Fruit fly (Drosophila melanogaster) whole organism, embryonic: ENCODE results near the gene Reg-2.

Experiments used
- Atf-2 ChIP-seq: fragments of 200-800 bp; sonication (Bioruptor generic); optimal IDR thresholded peaks from 2 replicates; lab custom pipeline; 2016; ENCODE audit warnings: missing biosample characterization, missing genetic modification characterization
- Atf6 ChIP-seq: fragments of 200-800 bp; sonication (Bioruptor generic); IDR thresholded peaks from 2 replicates; pipeline ENCODE4 v1.3.6; 2022; ENCODE audit warnings: missing biosample characterization, missing genetic modification characterization
- Blimp-1 ChIP-seq: fragments of 200-800 bp; sonication (Bioruptor generic); optimal IDR thresholded peaks from 3 replicates; lab custom pipeline; 2018; ENCODE audit warnings: missing biosample characterization, missing genetic modification characterization, mild to moderate bottlenecking, moderate library complexity, missing genetic modification reagents
- CG10267 ChIP-seq: fragments of 200-800 bp; sonication (Bioruptor generic); optimal IDR thresholded peaks from 2 replicates; lab custom pipeline; 2018; ENCODE audit warnings: missing biosample characterization, mild to moderate bottlenecking, missing genetic modification characterization, moderate library complexity
- CG10979 ChIP-seq: fragments of 200-800 bp; sonication (Bioruptor generic); optimal IDR thresholded peaks from 2 replicates; lab custom pipeline; 2018; ENCODE audit warnings: missing biosample characterization, mild to moderate bottlenecking, missing genetic modification characterization, moderate library complexity
- CG11247 ChIP-seq: fragments of 200-800 bp; sonication (Bioruptor generic); IDR thresholded peaks from 2 replicates; pipeline ENCODE4 v1.3.6; 2022; ENCODE audit warnings: missing biosample characterization, missing genetic modification characterization
- CG11456 ChIP-seq: fragments of 200-800 bp; sonication (Bioruptor generic); IDR thresholded peaks from 3 replicates; pipeline ENCODE4 v1.3.6; 2022; ENCODE audit warnings: missing biosample characterization, missing genetic modification characterization
- CG11560 ChIP-seq: fragments of 200-800 bp; sonication (Bioruptor generic); IDR thresholded peaks from 3 replicates; pipeline ENCODE4 v1.3.6; 2022; ENCODE audit warnings: missing biosample characterization, missing genetic modification characterization
- CG14860 ChIP-seq: fragments of 200-800 bp; sonication (Bioruptor generic); IDR thresholded peaks from 3 replicates; pipeline ENCODE4 v1.3.6; 2022; ENCODE audit warnings: missing biosample characterization, missing genetic modification characterization; ENCODE audit not compliant: partially characterized antibody
- CG15479 ChIP-seq: fragments of 200-800 bp; sonication (Bioruptor generic); optimal IDR thresholded peaks from 3 replicates; lab custom pipeline; 2019; ENCODE audit warnings: missing biosample characterization, mild to moderate bottlenecking, missing genetic modification characterization, moderate library complexity
- CG15696 ChIP-seq: fragments of 200-800 bp; sonication (Bioruptor generic); optimal IDR thresholded peaks from 2 replicates; lab custom pipeline; 2019; ENCODE audit warnings: missing biosample characterization, mild to moderate bottlenecking, missing genetic modification characterization, moderate library complexity
- CG17359 ChIP-seq: fragments of 200-800 bp; sonication (Bioruptor generic); optimal IDR thresholded peaks from 3 replicates; lab custom pipeline; 2018; ENCODE audit warnings: missing biosample characterization, mild to moderate bottlenecking, missing genetic modification characterization, moderate library complexity
- CG2678 ChIP-seq: fragments of 200-800 bp; sonication (Bioruptor generic); optimal IDR thresholded peaks from 3 replicates; lab custom pipeline; 2019; ENCODE audit warnings: missing biosample characterization, mild to moderate bottlenecking, missing genetic modification characterization, moderate library complexity
- CG32532 ChIP-seq: fragments of 200-800 bp; sonication (Bioruptor generic); IDR thresholded peaks from 2 replicates; pipeline ENCODE4 v1.3.6; 2022; ENCODE audit warnings: missing biosample characterization, missing genetic modification characterization
- CG33213 ChIP-seq: fragments of 200-800 bp; sonication (Bioruptor generic); optimal IDR thresholded peaks from 3 replicates; lab custom pipeline; 2016; ENCODE audit warnings: missing biosample characterization, missing genetic modification characterization
- CG8290 ChIP-seq, 3 experiments: fragments of 200-800 bp; sonication (Bioruptor generic); optimal IDR thresholded peaks; 2 replicates each; lab custom pipeline; 2016 to 2019; ENCODE audit warnings: missing biosample characterization in 3 of 3, missing genetic modification characterization in 3 of 3, mild to moderate bottlenecking in 2 of 3, moderate library complexity in 1 of 3
- CG8924 ChIP-seq: fragments of 200-800 bp; optimal IDR thresholded peaks from 3 replicates; lab custom pipeline; 2019; ENCODE audit warnings: missing biosample characterization, mild to moderate bottlenecking, missing genetic modification characterization, moderate library complexity
- CG9932 ChIP-seq: fragments of 200-800 bp; sonication (Bioruptor generic); IDR thresholded peaks from 2 replicates; pipeline ENCODE4 v1.3.6; 2022; ENCODE audit warnings: missing biosample characterization, missing genetic modification characterization
- CTCF ChIP-seq: fragments of 200-800 bp; sonication (Bioruptor generic); optimal IDR thresholded peaks from 2 replicates; lab custom pipeline; 2017; ENCODE audit warnings: missing biosample characterization, mild to moderate bottlenecking, missing genetic modification characterization, moderate library complexity
- CkIIα-i1 ChIP-seq: fragments of 200-800 bp; sonication (Bioruptor generic); IDR thresholded peaks from 2 replicates; pipeline ENCODE4 v1.3.6; 2022; ENCODE audit warnings: missing biosample characterization, missing genetic modification characterization
- Dek ChIP-seq: fragments of 200-800 bp; sonication (Bioruptor generic); optimal IDR thresholded peaks from 3 replicates; lab custom pipeline; 2019; ENCODE audit warnings: missing biosample characterization, mild to moderate bottlenecking, missing genetic modification characterization, moderate library complexity
- Ets65A ChIP-seq: fragments of 200-800 bp; sonication (Bioruptor generic); peaks from one replicate; lab custom pipeline; 2016; ENCODE audit warnings: missing biosample characterization, missing genetic modification characterization
- Fer1 ChIP-seq: fragments of 200-800 bp; sonication (Bioruptor generic); optimal IDR thresholded peaks from 2 replicates; lab custom pipeline; 2017; ENCODE audit warnings: missing biosample characterization, mild to moderate bottlenecking, missing genetic modification characterization
- HHEX ChIP-seq: fragments of 200-800 bp; sonication (Bioruptor generic); optimal IDR thresholded peaks from 3 replicates; lab custom pipeline; 2017; ENCODE audit warnings: missing biosample characterization, mild to moderate bottlenecking, missing genetic modification characterization, missing genetic modification reagents
- HLH3B ChIP-seq: fragments of 200-800 bp; sonication (Bioruptor generic); IDR thresholded peaks from 2 replicates; pipeline ENCODE4 v1.3.6; 2022; ENCODE audit warnings: missing biosample characterization, missing genetic modification characterization
- Kr ChIP-seq: fragments of 200-800 bp; sonication (Bioruptor generic); optimal IDR thresholded peaks from 2 replicates; lab custom pipeline; 2017; ENCODE audit warnings: missing biosample characterization, mild to moderate bottlenecking, missing genetic modification characterization
- Lhr ChIP-seq: fragments of 200-800 bp; sonication (Bioruptor generic); optimal IDR thresholded peaks from 3 replicates; lab custom pipeline; 2017; ENCODE audit warnings: mild to moderate bottlenecking, missing biosample characterization, missing genetic modification reagents, missing genetic modification characterization
- Med ChIP-seq: fragments of 200-800 bp; sonication (Bioruptor generic); peaks from one replicate; lab custom pipeline; 2016; ENCODE audit warnings: missing biosample characterization, missing genetic modification characterization, mild to moderate bottlenecking, inconsistent platforms, moderate library complexity
- Rx ChIP-seq: fragments of 200-800 bp; sonication (Bioruptor generic); IDR thresholded peaks from 2 replicates; pipeline ENCODE4 v1.3.6; 2022; ENCODE audit warnings: missing biosample characterization, missing genetic modification characterization
- Usf ChIP-seq: fragments of 200-800 bp; sonication (Bioruptor generic); optimal IDR thresholded peaks from 2 replicates; lab custom pipeline; 2017; ENCODE audit warnings: missing genotype, missing biosample characterization, missing genetic modification characterization
- ac ChIP-seq: fragments of 200-800 bp; sonication (Bioruptor generic); optimal IDR thresholded peaks from 3 replicates; lab custom pipeline; 2017; ENCODE audit warnings: missing biosample characterization, mild to moderate bottlenecking, missing genetic modification characterization
- chinmo ChIP-seq: fragments of 200-800 bp; sonication (Bioruptor generic); IDR thresholded peaks from 4 replicates; pipeline ENCODE4 v1.3.6; 2022; ENCODE audit warnings: missing biosample characterization, missing genetic modification characterization; ENCODE audit not compliant: partially characterized antibody
- cwo ChIP-seq: fragments of 200-800 bp; sonication (Bioruptor generic); optimal IDR thresholded peaks from 3 replicates; lab custom pipeline; 2017; ENCODE audit warnings: missing biosample characterization, missing genetic modification characterization, mild to moderate bottlenecking, moderate library complexity, missing genetic modification reagents
- dmrt99B ChIP-seq: fragments of 200-800 bp; sonication (Bioruptor generic); optimal IDR thresholded peaks from 2 replicates; lab custom pipeline; 2018; ENCODE audit warnings: missing biosample characterization, mild to moderate bottlenecking, missing genetic modification characterization, moderate library complexity
- inv ChIP-seq: fragments of 200-800 bp; sonication (Bioruptor generic); IDR thresholded peaks from 2 replicates; pipeline ENCODE4 v1.3.6; 2022; ENCODE audit warnings: missing biosample characterization, missing genetic modification characterization; ENCODE audit not compliant: partially characterized antibody
- kah ChIP-seq: fragments of 200-800 bp; sonication (Bioruptor generic); optimal IDR thresholded peaks from 2 replicates; lab custom pipeline; 2018; ENCODE audit warnings: missing biosample characterization, mild to moderate bottlenecking, missing genetic modification characterization
- kni ChIP-seq: fragments of 200-800 bp; sonication (Bioruptor generic); optimal IDR thresholded peaks from 3 replicates; lab custom pipeline; 2017; ENCODE audit warnings: mild to moderate bottlenecking, missing biosample characterization, missing genetic modification reagents, missing genetic modification characterization
- lab ChIP-seq: fragments of 200-800 bp; sonication (Bioruptor generic); optimal IDR thresholded peaks from 3 replicates; lab custom pipeline; 2017; ENCODE audit warnings: missing biosample characterization, missing genetic modification characterization, mild to moderate bottlenecking, moderate library complexity, missing genetic modification reagents
- lbe ChIP-seq: fragments of 200-800 bp; sonication (Bioruptor generic); optimal IDR thresholded peaks from 2 replicates; lab custom pipeline; 2016; ENCODE audit warnings: missing biosample characterization, mild to moderate bottlenecking, missing genetic modification characterization
- nom ChIP-seq: fragments of 200-800 bp; sonication (Bioruptor generic); optimal IDR thresholded peaks from 2 replicates; lab custom pipeline; 2017; ENCODE audit warnings: missing biosample characterization, missing genetic modification characterization, mild to moderate bottlenecking, moderate library complexity, missing genetic modification reagents
- org-1 ChIP-seq: fragments of 200-800 bp; sonication (Bioruptor generic); optimal IDR thresholded peaks from 2 replicates; lab custom pipeline; 2017; ENCODE audit warnings: missing biosample characterization, missing genetic modification characterization
- prd ChIP-seq, 3 experiments: fragments of >200 bp in 2 of 3; fragments of 200-800 bp in 1 of 3; sonication (Bioruptor generic) in 1 of 3; optimal IDR thresholded peaks in 2 of 3; IDR thresholded peaks in 1 of 3; 2 replicates in 2 of 3; 3 replicates in 1 of 3; pipeline versions ENCODE4 v1.3.6 to Lab custom; 2017 to 2022; ENCODE audit warnings: missing biosample characterization in 1 of 3, missing genetic modification characterization in 1 of 3
- psq ChIP-seq: fragments of 200-800 bp; sonication (Bioruptor generic); optimal IDR thresholded peaks from 2 replicates; lab custom pipeline; 2017; ENCODE audit warnings: missing biosample characterization, missing genetic modification characterization
- rib ChIP-seq: fragments of 200-800 bp; sonication (Bioruptor generic); IDR thresholded peaks from 2 replicates; pipeline ENCODE4 v1.3.6; 2022; ENCODE audit warnings: missing biosample characterization, missing genetic modification characterization
- sqz ChIP-seq: fragments of 200-800 bp; sonication (Bioruptor generic); optimal IDR thresholded peaks from 3 replicates; lab custom pipeline; 2018; ENCODE audit warnings: missing biosample characterization, mild to moderate bottlenecking, missing genetic modification characterization
- sug ChIP-seq: fragments of 200-800 bp; optimal IDR thresholded peaks from 2 replicates; lab custom pipeline; 2019; ENCODE audit warnings: missing biosample characterization, mild to moderate bottlenecking, missing genetic modification characterization, moderate library complexity
- zen ChIP-seq: fragments of 200-800 bp; sonication (Bioruptor generic); optimal IDR thresholded peaks from 3 replicates; lab custom pipeline; 2018; ENCODE audit warnings: missing biosample characterization, mild to moderate bottlenecking, missing genetic modification characterization, moderate library complexity

The Reg-2 gene

dm6 chr3L:606490-607327 lies at the start of gene Reg-2 (continued):
- no peak for TF ChIP-seq CG8290 (GFP tag; optimal IDR thresholded peaks at IDR 0.05; lab: Kevin White, UChicago)
- TF ChIP-seq CG8290 (tag; optimal IDR thresholded peaks at IDR 0.05; lab: Kevin White, UChicago): peak in 1 of 2 experiments; percentile 34
- peak; percentile 23 for TF ChIP-seq lbe
- peak; percentile 36 for TF ChIP-seq Fer1 (GFP tag; lab: Kevin White, UChicago)
- TF ChIP-seq CG15696 (tag; lab: Kevin White, UChicago): peak; percentile 46
- TF ChIP-seq cwo (GFP tag; lab: Kevin White, UChicago): no peak
- TF ChIP-seq dmrt99B: peak; percentile 1
- peak; percentile 86 for TF ChIP-seq chinmo
- TF ChIP-seq CG11456: peak; percentile 64; the same call in 2 of the 3 replicates
- TF ChIP-seq CG33213: peak; percentile 42
- TF ChIP-seq Atf6 (GFP tag; lab: Robert Waterston, UW): no peak
- peak; percentile 29 for TF ChIP-seq Ets65A
- no peak for TF ChIP-seq kni (GFP tag; lab: Kevin White, UChicago)
- TF ChIP-seq CG2678 (tag; lab: Kevin White, UChicago): no peak
- TF ChIP-seq Dek (tag; lab: Kevin White, UChicago): peak; percentile 40
- TF ChIP-seq rib (GFP tag; lab: Robert Waterston, UW): no peak
- peak; percentile 4 for TF ChIP-seq lab
- TF ChIP-seq Kr: no peak
- TF ChIP-seq CG9932 (GFP tag; lab: Robert Waterston, UW): peak; percentile 25; the same call in 1 of the 2 replicates
- TF ChIP-seq CG11247 (GFP tag; lab: Robert Waterston, UW): 0 out of 2 replicates have a peak, but pooled peaks have one; percentile 5
- peak; percentile 51 for TF ChIP-seq CG10267 (tag; lab: Kevin White, UChicago)
- peak; percentile 49 for TF ChIP-seq CG15479 (GFP tag; lab: Kevin White, UChicago)
- TF ChIP-seq org-1 (GFP tag; lab: Kevin White, UChicago): no peak
- TF ChIP-seq Lhr (GFP tag; lab: Kevin White, UChicago): peak; percentile 69
- peak; percentile 99 for TF ChIP-seq CTCF (GFP tag; lab: Kevin White, UChicago)
- no peak for TF ChIP-seq CG11560 (tag; lab: Robert Waterston, UW)
- TF ChIP-seq inv: no peak
- TF ChIP-seq CG14860 (GFP tag; lab: Robert Waterston, UW): no peak
- no peak for TF ChIP-seq kah
- TF ChIP-seq Usf: no peak
- no peak for TF ChIP-seq Atf-2 (GFP tag; lab: Kevin White, UChicago)
- no peak for TF ChIP-seq psq (GFP tag; lab: Kevin White, UChicago)
- TF ChIP-seq HLH3B (GFP tag; lab: Robert Waterston, UW): 0 out of 2 replicates have a peak, but pooled peaks have one; percentile 29
- no peak for TF ChIP-seq CkIIα-i1 (GFP tag; lab: Robert Waterston, UW)
- no peak for TF ChIP-seq prd (optimal IDR thresholded peaks at IDR 0.05; lab: Kevin White, UChicago)
- TF ChIP-seq prd (GFP tag; IDR thresholded peaks at IDR 0.05; lab: Robert Waterston, UW): peak; percentile 14; the same call in 1 of the 3 replicates
- TF ChIP-seq Rx (GFP tag; lab: Robert Waterston, UW): no peak
- peak; percentile 18 for TF ChIP-seq CG17359
- no peak for TF ChIP-seq ac (GFP tag; lab: Kevin White, UChicago)
- TF ChIP-seq CG10979: no peak
- TF ChIP-seq Med: peak; percentile 86
- TF ChIP-seq HHEX: no peak
- peak; percentile 69 for TF ChIP-seq sug (tag; lab: Kevin White, UChicago)
- no peak for TF ChIP-seq Blimp-1 (GFP tag; lab: Kevin White, UChicago)
- no peak for TF ChIP-seq CG8924 (tag; lab: Kevin White, UChicago)
- TF ChIP-seq sqz (GFP tag; lab: Kevin White, UChicago): peak; percentile 6
- TF ChIP-seq CG32532: peak; percentile 42; the same call in 1 of the 2 replicates
- peak; percentile 37 for TF ChIP-seq nom (GFP tag; lab: Kevin White, UChicago)
- TF ChIP-seq zen (tag; lab: Kevin White, UChicago): peak; percentile 13
